Fruit fly (Drosophila melanogaster): ENCODE results near the gene CG42393.

Gene CG42393

DNA sequence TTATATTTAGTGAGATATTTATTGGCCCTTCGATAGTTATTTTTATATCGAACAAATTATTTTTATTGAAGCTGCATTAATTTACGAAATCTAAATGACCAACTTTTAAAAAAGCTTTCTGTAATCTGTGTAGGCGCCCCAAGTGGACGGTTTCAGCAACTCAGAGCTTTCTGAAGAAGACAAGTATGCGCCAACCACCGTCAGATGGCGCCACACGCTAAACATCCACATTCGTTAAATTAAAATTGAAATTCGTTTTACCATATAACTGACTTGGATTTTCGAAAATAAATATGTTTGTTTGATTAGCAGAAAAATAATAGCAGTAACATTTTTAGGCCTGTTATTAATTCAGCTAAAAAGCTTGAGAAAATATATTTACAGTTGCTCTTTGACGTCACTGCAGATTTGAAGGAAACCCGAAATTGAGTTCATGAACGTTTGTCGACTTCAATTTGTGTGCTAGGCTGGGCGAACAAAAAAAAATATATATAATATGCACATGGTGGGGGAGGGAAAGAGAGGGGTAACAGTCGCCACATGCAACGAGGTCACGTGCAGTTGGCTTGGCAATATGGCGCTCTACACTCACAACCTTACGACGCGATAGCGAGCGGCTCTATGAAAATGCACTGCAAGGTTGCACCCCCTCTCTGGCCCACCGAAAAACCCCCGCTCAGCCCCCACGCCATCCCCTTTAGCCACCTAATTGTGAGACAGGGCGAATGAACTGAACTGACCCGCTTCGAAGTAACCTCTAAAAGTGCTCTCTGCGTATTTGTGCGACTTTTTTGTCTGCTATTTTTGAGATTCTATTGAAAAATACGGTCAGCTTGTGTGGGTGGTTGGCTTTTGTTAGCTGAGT is 22.7 kb upstream of the CG42393 start (continued):
- TF ChIP-seq Blimp-1 (GFP tag; optimal IDR thresholded peaks at IDR 0.05) (no peak), pdm3 (GFP tag; optimal IDR thresholded peaks at IDR 0.05) (peak; percentile 82), acj6 (GFP tag; optimal IDR thresholded peaks at IDR 0.05) (peak; percentile 74), dsx (GFP tag; optimal IDR thresholded peaks at IDR 0.05; ENCODE audit: poor library complexity, severe bottlenecking) (peak; percentile 49), CG6276 (GFP tag; optimal IDR thresholded peaks at IDR 0.05) (no peak), CG31627 (GFP tag; optimal IDR thresholded peaks at IDR 0.05) (peak; percentile 72), CG8632 (GFP tag; optimal IDR thresholded peaks at IDR 0.05) (peak; percentile 7), CG3032 (tag; optimal IDR thresholded peaks at IDR 0.05) (peak; percentile 63), vri (GFP tag; optimal IDR thresholded peaks at IDR 0.05) (peak; percentile 83), CG4318 (GFP tag; optimal IDR thresholded peaks at IDR 0.05) (no peak)

DNA sequence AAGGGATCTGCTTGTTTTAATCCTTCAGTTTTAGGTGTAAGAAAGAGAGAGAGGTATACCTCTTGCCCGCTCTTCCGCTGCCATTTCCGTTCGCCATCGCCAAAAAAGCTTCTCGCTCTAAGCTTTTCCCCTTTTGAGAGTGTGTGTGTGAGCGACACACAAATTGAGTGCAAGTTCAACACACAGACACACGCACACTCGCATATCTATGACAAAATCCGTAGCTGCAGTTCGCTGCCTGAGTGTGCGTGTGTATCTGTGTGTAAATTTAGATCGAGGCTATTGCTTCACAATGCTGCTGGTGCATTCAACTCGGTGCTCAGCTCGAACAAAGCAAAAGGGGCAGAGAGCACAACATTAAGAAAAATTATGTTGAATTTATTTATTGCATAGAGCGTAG is 21.6 kb upstream of the CG42393 start:
- TF ChIP-seq topi (GFP tag; optimal IDR thresholded peaks at IDR 0.05) (peak; percentile 3), vri (GFP tag; optimal IDR thresholded peaks at IDR 0.05) (peak; percentile 55), fd85E (GFP tag; optimal IDR thresholded peaks at IDR 0.05) (no peak), dsx (GFP tag; optimal IDR thresholded peaks at IDR 0.05; ENCODE audit: poor library complexity, severe bottlenecking) (no peak), Gug (GFP tag; IDR thresholded peaks at IDR 0.05) (no peak), CG6792 (GFP tag; optimal IDR thresholded peaks at IDR 0.05) (no peak), salr (GFP tag; optimal IDR thresholded peaks at IDR 0.05) (no peak), CG6276 (GFP tag; optimal IDR thresholded peaks at IDR 0.05) (peak; percentile 13), dac (GFP tag; optimal IDR thresholded peaks at IDR 0.05) (peak; percentile 25), fkh (GFP tag; optimal IDR thresholded peaks at IDR 0.05) (peak; percentile 4), Sox14 (GFP tag; optimal IDR thresholded peaks at IDR 0.05) (no peak), eg (GFP tag; IDR thresholded peaks at IDR 0.05) (0 out of 3 replicates have a peak, but pooled peaks have one; percentile 26), CG6854 (GFP tag; optimal IDR thresholded peaks at IDR 0.05) (peak; percentile 40), pdm3 (GFP tag; optimal IDR thresholded peaks at IDR 0.05) (no peak), CG6163 (GFP tag; IDR thresholded peaks at IDR 0.05) (0 out of 3 replicates have a peak, but pooled peaks have one; percentile 22), Eip78C (GFP tag) (peak; percentile 63), CG3032 (tag; optimal IDR thresholded peaks at IDR 0.05) (no peak)

DNA sequence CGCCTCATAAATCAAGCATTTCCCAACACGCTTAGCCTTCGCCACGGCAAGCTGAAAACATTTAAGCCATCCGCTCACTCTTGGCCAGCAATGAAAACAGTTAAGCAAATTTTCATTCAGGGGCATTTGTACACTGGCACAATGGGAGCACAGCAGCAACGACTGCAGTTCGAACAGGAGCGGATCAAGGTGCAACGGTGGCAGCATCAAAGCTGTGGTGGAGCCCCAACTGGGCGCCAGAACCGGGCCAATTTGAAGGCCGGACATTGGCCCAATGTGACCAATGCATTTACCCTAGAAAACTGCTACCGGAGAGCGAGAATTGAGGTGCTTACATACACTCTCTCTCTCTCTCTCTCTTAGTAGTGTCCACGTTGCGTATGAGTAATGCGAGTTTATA is 20.6 kb upstream of the CG42393 start:
- TF ChIP-seq CG8319 (GFP tag; optimal IDR thresholded peaks at IDR 0.05) (no peak), esn (GFP tag; optimal IDR thresholded peaks at IDR 0.05) (no peak), svp (GFP tag) (no peak), CG32006 (GFP tag; optimal IDR thresholded peaks at IDR 0.05) (peak; percentile 33), CG10631 (GFP tag; optimal IDR thresholded peaks at IDR 0.05) (peak; percentile 8), CG4318 (GFP tag; optimal IDR thresholded peaks at IDR 0.05) (no peak), dac (GFP tag; optimal IDR thresholded peaks at IDR 0.05) (no peak), eg (GFP tag; IDR thresholded peaks at IDR 0.05) (peak; percentile 78), Ets96B (tag; optimal IDR thresholded peaks at IDR 0.05) (no peak), CG11762 (GFP tag; optimal IDR thresholded peaks at IDR 0.05; ENCODE audit: insufficient read depth) (no peak), pdm3 (GFP tag; optimal IDR thresholded peaks at IDR 0.05) (no peak), dsx (GFP tag; optimal IDR thresholded peaks at IDR 0.05; ENCODE audit: poor library complexity, severe bottlenecking) (no peak), Gug (GFP tag; IDR thresholded peaks at IDR 0.05) (peak; percentile 50), Met (GFP tag; optimal IDR thresholded peaks at IDR 0.05) (no peak), CG6792 (GFP tag; optimal IDR thresholded peaks at IDR 0.05) (no peak), cyc (GFP tag; optimal IDR thresholded peaks at IDR 0.05) (no peak), CG7368 (GFP tag; optimal IDR thresholded peaks at IDR 0.05) (no peak), ss (GFP tag; optimal IDR thresholded peaks at IDR 0.05) (no peak), CG6163 (GFP tag; IDR thresholded peaks at IDR 0.05) (peak; percentile 64), topi (GFP tag; optimal IDR thresholded peaks at IDR 0.05) (no peak), fd59A (GFP tag; optimal IDR thresholded peaks at IDR 0.05) (no peak), OdsH (GFP tag; optimal IDR thresholded peaks at IDR 0.05) (peak; percentile 17), CG34406 (GFP tag; optimal IDR thresholded peaks at IDR 0.05) (no peak), Eip93F (GFP tag; optimal IDR thresholded peaks at IDR 0.05) (no peak), Hr38 (GFP tag; optimal IDR thresholded peaks at IDR 0.05) (no peak), CG1621 (tag; optimal IDR thresholded peaks at IDR 0.05) (no peak), fkh (GFP tag; optimal IDR thresholded peaks at IDR 0.05) (no peak), Hr4 (GFP tag; optimal IDR thresholded peaks at IDR 0.05) (peak; percentile 32), CG11902 (GFP tag; optimal IDR thresholded peaks at IDR 0.05) (peak; percentile 17), CG31627 (GFP tag; optimal IDR thresholded peaks at IDR 0.05) (no peak), Eip75B (GFP tag; optimal IDR thresholded peaks at IDR 0.05) (peak; percentile 26), CG6854 (GFP tag; optimal IDR thresholded peaks at IDR 0.05) (no peak), spab (GFP tag; optimal IDR thresholded peaks at IDR 0.05) (no peak), CG6276 (GFP tag; optimal IDR thresholded peaks at IDR 0.05) (peak; percentile 24), acj6 (GFP tag; optimal IDR thresholded peaks at IDR 0.05) (no peak), Sox14 (GFP tag; optimal IDR thresholded peaks at IDR 0.05) (no peak)

Measured in whole organism, prepupa.